Worm (Caenorhabditis elegans) whole organism, midembryonic: Measurements from ENCODE around the gene rab-28.
"Not testable (repeated sequence)": the region's sequence is repeated elsewhere in the genome, so short reads cannot be mapped to it uniquely, and the experiment has no call there.

Source experiments
- cog-1 ChIP-seq: sonication (generic microtip); optimal IDR thresholded peaks from 2 replicates; lab custom pipeline; 2016; ENCODE audit warnings: missing genetic modification characterization, missing compliant biosample characterization
- flt-1 ChIP-seq: fragments of 200-800 bp; sonication (Bioruptor generic); IDR thresholded peaks from 2 replicates; pipeline ENCODE4 v1.3.6; 2022; ENCODE audit warnings: missing genetic modification characterization, missing compliant biosample characterization
- ref-1 ChIP-seq: fragments of 200-800 bp; sonication (Bioruptor generic); conservative IDR thresholded peaks from 2 replicates; pipeline ENCODE4 v1.3.6; 2022; ENCODE audit warnings: missing genetic modification reagents, missing genetic modification characterization, missing compliant biosample characterization
- tab-1 ChIP-seq: fragments of 200-800 bp; sonication (Bioruptor generic); IDR thresholded peaks from 2 replicates; pipeline ENCODE4 v1.3.6; 2022; ENCODE audit warnings: missing genetic modification characterization, missing compliant biosample characterization
- ztf-23 ChIP-seq: fragments of 200-800 bp; sonication (Bioruptor generic); IDR thresholded peaks from 2 replicates; pipeline ENCODE4 v1.3.6; 2022; ENCODE audit warnings: missing genetic modification reagents, missing genetic modification characterization, missing compliant biosample characterization

DNA sequence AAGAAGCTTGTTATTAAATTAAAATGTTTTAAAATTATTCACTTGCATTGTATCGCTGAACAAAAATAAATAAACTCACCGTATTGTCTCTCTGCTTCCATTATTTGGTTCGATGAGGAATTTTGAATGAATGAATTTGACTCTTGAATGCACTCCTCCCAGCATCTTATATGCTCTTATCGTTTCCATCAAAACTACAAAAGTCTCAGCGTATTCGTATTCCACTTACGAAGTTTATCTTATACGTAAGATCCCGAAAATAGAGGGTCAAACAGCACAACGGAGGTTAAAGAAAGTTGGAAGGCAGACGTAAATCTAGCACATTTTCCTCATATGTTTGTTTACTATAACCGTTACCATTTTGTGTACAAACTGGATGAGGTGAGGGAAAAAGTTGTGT lies 42.5 kb upstream of the rab-28 start, which contains the start of gene nhr-267:
- not testable (repeated sequence) for TF ChIP-seq ref-1 (GFP tag; lab: Robert Waterston, UW); flt-1 (GFP tag; lab: Robert Waterston, UW); ztf-23 (GFP tag; lab: Robert Waterston, UW); tab-1; cog-1 (tag; lab: Kevin White, UChicago)
